Worm (Caenorhabditis elegans) whole organism, young adult: ENCODE data around the gene C06H2.2.

Source experiments
- Y53G8AR.9 ChIP-seq: fragments of 200-800 bp; sonication (Bioruptor generic); conservative IDR thresholded peaks from 2 replicates; pipeline ENCODE4 v1.3.6; 2022; ENCODE audit warnings: missing genetic modification reagents, missing genetic modification characterization, missing compliant biosample characterization
- ama-1 ChIP-seq, 3 experiments: fragments of 150-350 bp in 1 of 3; sonication (generic microtip) in 2 of 3; optimal IDR thresholded peaks; 2 replicates each; lab custom pipeline; 2014 to 2018; ENCODE audit warnings: missing biosample characterization in 2 of 3, missing genetic modification characterization in 2 of 3, missing genetic modification reagents in 2 of 3
- cebp-2 ChIP-seq: fragments of 200-800 bp; sonication (Bioruptor generic); IDR thresholded peaks from 2 replicates; pipeline ENCODE4 v1.3.6; 2022; ENCODE audit warnings: missing genetic modification characterization, missing compliant biosample characterization
- ets-4 ChIP-seq: fragments of 200-800 bp; sonication (Bioruptor generic); optimal IDR thresholded peaks from 2 replicates; lab custom pipeline; 2018; ENCODE audit warnings: mild to moderate bottlenecking, missing genetic modification characterization, missing compliant biosample characterization
- him-1 ChIP-seq: sonication (generic microtip); optimal IDR thresholded peaks from 2 replicates; lab custom pipeline; 2016; ENCODE audit warnings: missing genotype, missing genetic modification reagents, missing genetic modification characterization, missing compliant biosample characterization
- lin-26 ChIP-seq: fragments of 200-800 bp; sonication (Bioruptor generic); IDR thresholded peaks from 2 replicates; pipeline ENCODE4 v1.3.6; 2022; ENCODE audit warnings: missing genetic modification reagents, missing genetic modification characterization, missing compliant biosample characterization
- lin-35 ChIP-seq, 3 experiments: fragments of 150-350 bp in 2 of 3; sonication (generic microtip) in 1 of 3; optimal IDR thresholded peaks; 2 replicates each; lab custom pipeline; 2014 to 2018; ENCODE audit warnings: missing biosample characterization in 3 of 3, missing genetic modification characterization in 3 of 3, missing genetic modification reagents in 3 of 3
- mxl-1 ChIP-seq: sonication (generic microtip); optimal IDR thresholded peaks from 2 replicates; lab custom pipeline; 2016; ENCODE audit warnings: missing genetic modification characterization, missing compliant biosample characterization
- nfya-1 ChIP-seq: sonication (generic microtip); optimal IDR thresholded peaks from 2 replicates; lab custom pipeline; 2017; ENCODE audit warnings: antibody characterized with exemption, missing compliant biosample characterization, missing genetic modification characterization, borderline replicate concordance; ENCODE audit not compliant: insufficient read depth
- pha-4 ChIP-seq: fragments of 150-350 bp; sonication (generic microtip); optimal IDR thresholded peaks from 2 replicates; lab custom pipeline; 2014; ENCODE audit warnings: missing biosample characterization, missing genetic modification reagents, missing genetic modification characterization
- rpc-1 ChIP-seq, 2 experiments: fragments of 150-350 bp in 1 of 2; sonication (generic microtip) in 1 of 2; optimal IDR thresholded peaks; 2 replicates each; lab custom pipeline; 2014 to 2018; ENCODE audit warnings: missing biosample characterization in 1 of 2, missing genetic modification characterization in 1 of 2, missing genetic modification reagents in 1 of 2, missing genotype in 1 of 2
- sptf-2 ChIP-seq: fragments of 200-800 bp; sonication (Bioruptor generic); optimal IDR thresholded peaks from 2 replicates; lab custom pipeline; 2018; ENCODE audit warnings: mild to moderate bottlenecking, missing genetic modification characterization, missing compliant biosample characterization
- unc-62 ChIP-seq: fragments of 150-350 bp; optimal IDR thresholded peaks from 2 replicates; lab custom pipeline; 2014; ENCODE audit warnings: missing biosample characterization, missing genetic modification reagents, missing genetic modification characterization

DNA sequence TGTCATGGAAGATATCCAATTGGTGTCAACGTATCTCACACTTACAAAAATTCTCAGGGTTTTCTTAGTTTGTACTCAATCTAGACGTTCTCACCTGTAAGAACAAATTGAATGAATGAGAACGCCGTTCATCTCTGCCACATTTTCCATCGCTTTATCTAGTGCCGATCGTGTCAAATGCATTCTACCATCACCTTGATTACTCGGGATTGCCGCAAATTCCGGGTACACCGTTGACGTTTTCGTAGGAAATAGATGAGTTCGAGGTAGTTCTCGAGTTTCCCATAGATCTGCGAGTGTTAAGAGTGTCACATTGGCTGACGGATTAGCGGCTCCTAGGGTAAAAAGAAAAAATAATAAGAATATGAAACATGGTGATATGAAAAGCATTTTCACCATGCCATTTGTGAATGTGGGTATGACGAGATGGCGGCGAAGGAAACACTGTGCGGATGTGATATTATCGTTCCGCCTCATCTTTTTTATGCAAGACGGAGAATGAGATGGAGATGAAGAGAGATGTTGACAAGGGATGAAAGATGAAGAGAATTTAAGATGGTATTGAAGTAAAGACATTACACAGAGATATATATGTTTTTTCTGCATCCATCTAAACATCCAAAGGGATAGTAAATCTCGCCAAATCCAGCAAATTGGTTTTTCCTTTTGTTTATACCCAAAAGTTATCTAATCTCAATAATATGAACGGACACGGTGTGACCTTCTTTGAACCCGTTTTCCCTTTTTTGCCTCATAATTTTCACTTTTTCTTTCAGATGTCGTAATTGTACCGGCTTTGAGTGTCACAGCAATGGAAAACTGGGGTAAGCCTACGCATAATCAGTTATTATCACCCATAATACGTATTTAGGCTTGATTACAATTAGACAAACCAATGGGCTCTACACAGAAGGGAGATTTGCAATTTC, 31.6 kb upstream of the C06H2.2 start, which contains the start of gene lact-8:
- TF ChIP-seq lin-35 (GFP tag; optimal IDR thresholded peaks at IDR 0.05; lab: Kevin White, UChicago) (no peak), ama-1 (optimal IDR thresholded peaks at IDR 0.05; lab: Kevin White, UChicago) (no peak), ama-1 (GFP tag; optimal IDR thresholded peaks at IDR 0.05; lab: Kevin White, UChicago) (no peak), ets-4 (GFP tag; lab: Kevin White, UChicago) (no peak), cebp-2 (GFP tag; lab: Robert Waterston, UW) (no peak), rpc-1 (optimal IDR thresholded peaks at IDR 0.05; lab: Kevin White, UChicago) (no peak), rpc-1 (tag; optimal IDR thresholded peaks at IDR 0.05; lab: Kevin White, UChicago) (no peak), pha-4 (tag; lab: Kevin White, UChicago) (no peak), lin-26 (no peak), nfya-1 (tag; lab: Kevin White, UChicago) (no peak), mxl-1 (tag; lab: Kevin White, UChicago) (no peak), him-1 (tag; lab: Kevin White, UChicago) (no peak), unc-62 (GFP tag; lab: Kevin White, UChicago) (no peak), sptf-2 (GFP tag; lab: Kevin White, UChicago) (no peak), Y53G8AR.9 (GFP tag; lab: Robert Waterston, UW) (no peak)
